ENCODE assay signal across 1 fruit fly cellular context in the genomic region with DNA sequence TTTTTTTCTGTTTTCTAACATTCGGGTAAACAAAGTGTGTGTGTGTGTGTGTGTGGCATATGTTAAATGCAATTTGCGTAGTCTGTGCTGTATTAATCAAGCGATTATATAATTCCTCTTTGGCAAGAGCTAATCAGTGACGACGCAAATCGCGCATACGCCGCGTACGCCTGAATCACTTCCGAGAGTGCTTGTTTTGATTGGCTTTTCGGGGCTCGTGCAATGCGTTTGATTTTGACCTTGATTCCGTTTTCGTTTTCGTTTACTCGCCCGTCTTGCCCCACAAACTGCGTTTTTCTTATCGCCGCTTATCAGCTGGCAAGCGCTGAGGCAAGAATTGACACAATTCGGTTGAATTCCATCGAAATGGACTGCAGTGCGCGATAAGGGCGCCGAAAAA.
A peak's percentile ranks its signal among the peaks of the same experiment; 100 is the strongest.
TF ChIP-seq lines count a peak whose summit lies in the region.

No protein-coding gene starts in this region.

TF ChIP-seq in whole organism, embryonic, 481 proteins besides CTCF, POLR2A, EP300 and RAD21 (continued from another document):
- TF ChIP-seq sob (GFP tag; IDR thresholded peaks at IDR 0.05; lab: Robert Waterston, UW) (0 out of 2 replicates have a peak, but pooled peaks have one; percentile 18), sens-2 (GFP tag; IDR thresholded peaks at IDR 0.05; lab: Robert Waterston, UW) (peak; percentile 69; the same call in 1 of the 2 replicates), Drgx (GFP tag; IDR thresholded peaks at IDR 0.05; lab: Robert Waterston, UW) (no peak), Vsx1 (GFP tag; optimal IDR thresholded peaks at IDR 0.05; lab: Kevin White, UChicago) (peak; percentile 10), Pdp1 (GFP tag; optimal IDR thresholded peaks at IDR 0.05; lab: Kevin White, UChicago) (peak in 1 of 2 experiments; percentile 97), cg (GFP tag; optimal IDR thresholded peaks at IDR 0.05; lab: Kevin White, UChicago) (peak; percentile 8), ftz-f1 (GFP tag; optimal IDR thresholded peaks at IDR 0.05; lab: Kevin White, UChicago) (peak; percentile 31), CG6689 (GFP tag; IDR thresholded peaks at IDR 0.05; lab: Robert Waterston, UW) (no peak)
